Fruit fly (Drosophila melanogaster) whole organism, embryonic: ENCODE results near the gene Cp190.

ENCODE experiments used
- Abd-B ChIP-seq: fragments of 200-800 bp; sonication (Bioruptor generic); optimal IDR thresholded peaks from 2 replicates; lab custom pipeline; 2018; ENCODE audit warnings: missing biosample characterization, mild to moderate bottlenecking, missing genetic modification characterization, moderate library complexity
- Antp ChIP-seq: fragments of 200-800 bp; sonication (Bioruptor generic); optimal IDR thresholded peaks from 3 replicates; lab custom pipeline; 2016; ENCODE audit warnings: missing biosample characterization, missing genetic modification characterization
- Awh ChIP-seq: fragments of 200-800 bp; sonication (Bioruptor generic); IDR thresholded peaks from 2 replicates; pipeline ENCODE4, ENCODE4 v1.3.6; 2022; ENCODE audit warnings: missing biosample characterization, missing genetic modification characterization
- CG11085 ChIP-seq: fragments of 200-800 bp; sonication (Bioruptor generic); IDR thresholded peaks from 2 replicates; pipeline ENCODE4 v1.3.6; 2022; ENCODE audit warnings: missing biosample characterization, missing genetic modification characterization
- CG12769 ChIP-seq: fragments of 200-800 bp; sonication (Bioruptor generic); optimal IDR thresholded peaks from 2 replicates; lab custom pipeline; 2019; ENCODE audit warnings: missing biosample characterization, mild to moderate bottlenecking, missing genetic modification characterization, moderate library complexity
- CG13775 ChIP-seq: fragments of 200-800 bp; sonication (Bioruptor generic); optimal IDR thresholded peaks from 3 replicates; lab custom pipeline; 2017; ENCODE audit warnings: missing biosample characterization, mild to moderate bottlenecking, missing genetic modification characterization
- CG14965 ChIP-seq: fragments of 200-800 bp; sonication (Bioruptor generic); optimal IDR thresholded peaks from 2 replicates; lab custom pipeline; 2016; ENCODE audit warnings: missing biosample characterization, missing genetic modification characterization, borderline replicate concordance
- CG17912 ChIP-seq: fragments of 200-800 bp; sonication (Bioruptor generic); optimal IDR thresholded peaks from 2 replicates; lab custom pipeline; 2018; ENCODE audit warnings: missing biosample characterization, mild to moderate bottlenecking, missing genetic modification characterization
- CG2875 ChIP-seq: fragments of 200-800 bp; sonication (Bioruptor generic); optimal IDR thresholded peaks from 2 replicates; lab custom pipeline; 2017; ENCODE audit warnings: missing biosample characterization, mild to moderate bottlenecking, missing genetic modification characterization, missing genetic modification reagents
- CG31224 ChIP-seq: fragments of 200-800 bp; sonication (Bioruptor generic); IDR thresholded peaks from 2 replicates; pipeline ENCODE4 v1.3.6; 2022; ENCODE audit warnings: missing biosample characterization, missing genetic modification characterization
- CG34422 ChIP-seq: fragments of 200-800 bp; sonication (Bioruptor generic); IDR thresholded peaks from 3 replicates; pipeline ENCODE4 v1.3.6; 2022; ENCODE audit warnings: missing biosample characterization, missing genetic modification characterization
- CG6175 ChIP-seq: fragments of 200-800 bp; sonication (Bioruptor generic); IDR thresholded peaks from 3 replicates; pipeline ENCODE4 v1.3.6; 2022; ENCODE audit warnings: missing biosample characterization, missing genetic modification characterization
- CG6689 ChIP-seq: fragments of 200-800 bp; sonication (Bioruptor generic); IDR thresholded peaks from 2 replicates; pipeline ENCODE4 v1.3.6; 2022; ENCODE audit warnings: missing biosample characterization, missing genetic modification characterization
- CG6854 ChIP-seq: fragments of 200-800 bp; sonication (Bioruptor generic); optimal IDR thresholded peaks from 3 replicates; lab custom pipeline; 2017; ENCODE audit warnings: missing biosample characterization, mild to moderate bottlenecking, missing genetic modification characterization
- CG8478 ChIP-seq: fragments of >200 bp; optimal IDR thresholded peaks from 2 replicates; lab custom pipeline; 2018
- CG9609 ChIP-seq: fragments of 200-800 bp; sonication (Bioruptor generic); optimal IDR thresholded peaks from 3 replicates; lab custom pipeline; 2016; ENCODE audit warnings: missing biosample characterization, missing genetic modification characterization
- CG9727 ChIP-seq: fragments of 200-800 bp; sonication (Bioruptor generic); optimal IDR thresholded peaks from 3 replicates; lab custom pipeline; 2017; ENCODE audit warnings: missing biosample characterization, mild to moderate bottlenecking, missing genetic modification characterization
- CG9876 ChIP-seq: fragments of 200-800 bp; sonication (Bioruptor generic); optimal IDR thresholded peaks from 2 replicates; lab custom pipeline; 2016; ENCODE audit warnings: missing biosample characterization, missing genetic modification characterization
- CoRest ChIP-seq: fragments of 200-800 bp; sonication (Bioruptor generic); optimal IDR thresholded peaks from 3 replicates; lab custom pipeline; 2018; ENCODE audit warnings: missing biosample characterization, mild to moderate bottlenecking, missing genetic modification characterization, moderate library complexity
- CrebB ChIP-seq: fragments of 200-800 bp; sonication (Bioruptor generic); optimal IDR thresholded peaks from 3 replicates; lab custom pipeline; 2018; ENCODE audit warnings: missing biosample characterization, mild to moderate bottlenecking, missing genetic modification characterization
- Doc3 ChIP-seq: fragments of 200-800 bp; sonication (Bioruptor generic); IDR thresholded peaks from 3 replicates; pipeline ENCODE4 v1.3.6; 2022; ENCODE audit warnings: missing biosample characterization, missing genetic modification characterization; ENCODE audit not compliant: partially characterized antibody
- Dp ChIP-seq: fragments of 200-800 bp; sonication (Bioruptor generic); optimal IDR thresholded peaks from 2 replicates; lab custom pipeline; 2018; ENCODE audit warnings: missing biosample characterization, mild to moderate bottlenecking, missing genetic modification characterization, moderate library complexity
- E2f2 ChIP-seq: fragments of 200-800 bp; sonication (Bioruptor generic); IDR thresholded peaks from 2 replicates; pipeline ENCODE4 v1.3.6; 2022; ENCODE audit warnings: missing biosample characterization, missing genetic modification characterization
- Ets65A ChIP-seq: fragments of 200-800 bp; sonication (Bioruptor generic); peaks from one replicate; lab custom pipeline; 2016; ENCODE audit warnings: missing biosample characterization, missing genetic modification characterization
- Hsf ChIP-seq: fragments of 200-800 bp; sonication (Bioruptor generic); optimal IDR thresholded peaks from 3 replicates; lab custom pipeline; 2016; ENCODE audit warnings: missing biosample characterization, missing genetic modification characterization
- MESR4 ChIP-seq: fragments of 200-800 bp; sonication (Bioruptor generic); optimal IDR thresholded peaks from 2 replicates; lab custom pipeline; 2018; ENCODE audit warnings: missing biosample characterization, mild to moderate bottlenecking, missing genetic modification characterization, moderate library complexity
- Nf-YC ChIP-seq: fragments of 200-800 bp; optimal IDR thresholded peaks from 3 replicates; lab custom pipeline; 2019; ENCODE audit warnings: missing biosample characterization, mild to moderate bottlenecking, missing genetic modification characterization, moderate library complexity
- Tbp ChIP-seq: fragments of >200 bp; optimal IDR thresholded peaks from 2 replicates; lab custom pipeline; 2018; ENCODE audit warnings: missing biosample characterization, missing genetic modification characterization
- Vsx1 ChIP-seq: fragments of 200-800 bp; sonication (Bioruptor generic); optimal IDR thresholded peaks from 2 replicates; lab custom pipeline; 2017; ENCODE audit warnings: missing biosample characterization, mild to moderate bottlenecking, missing genetic modification characterization, missing genetic modification reagents
- abd-A ChIP-seq: fragments of 200-800 bp; sonication (Bioruptor generic); optimal IDR thresholded peaks from 3 replicates; lab custom pipeline; 2019; ENCODE audit warnings: missing biosample characterization, mild to moderate bottlenecking, missing genetic modification characterization, moderate library complexity
- ara ChIP-seq: fragments of 200-800 bp; sonication (Bioruptor generic); IDR thresholded peaks from 2 replicates; pipeline ENCODE4 v1.3.6; 2022; ENCODE audit warnings: missing biosample characterization, missing genetic modification characterization
- bowl ChIP-seq: fragments of 200-800 bp; sonication (Bioruptor generic); IDR thresholded peaks from 2 replicates; pipeline ENCODE4 v1.3.6; 2022; ENCODE audit warnings: missing biosample characterization, missing genetic modification characterization
- crp ChIP-seq, 2 experiments: fragments of 200-800 bp; sonication (Bioruptor generic); optimal IDR thresholded peaks; 2 replicates in 1 of 2; 3 replicates in 1 of 2; lab custom pipeline; 2017; ENCODE audit warnings: missing biosample characterization in 2 of 2, missing genetic modification characterization in 2 of 2, mild to moderate bottlenecking in 1 of 2, moderate library complexity in 1 of 2
- dimm ChIP-seq: fragments of 200-800 bp; sonication (Bioruptor generic); IDR thresholded peaks from 2 replicates; pipeline ENCODE4 v1.3.6; 2022; ENCODE audit warnings: missing biosample characterization, missing genetic modification characterization
- dmrt11E ChIP-seq: fragments of 200-800 bp; sonication (Bioruptor generic); optimal IDR thresholded peaks from 3 replicates; lab custom pipeline; 2018; ENCODE audit warnings: missing biosample characterization, mild to moderate bottlenecking, missing genetic modification characterization, moderate library complexity
- gsb-n ChIP-seq: fragments of 200-800 bp; sonication (Bioruptor generic); optimal IDR thresholded peaks from 3 replicates; lab custom pipeline; 2018; ENCODE audit warnings: missing biosample characterization, mild to moderate bottlenecking, missing genetic modification characterization
- hb ChIP-seq: fragments of 200-800 bp; sonication (Bioruptor generic); IDR thresholded peaks from 3 replicates; pipeline ENCODE4 v1.3.6; 2022; ENCODE audit warnings: missing biosample characterization, missing genetic modification characterization; ENCODE audit not compliant: partially characterized antibody
- kah ChIP-seq: fragments of 200-800 bp; sonication (Bioruptor generic); optimal IDR thresholded peaks from 2 replicates; lab custom pipeline; 2018; ENCODE audit warnings: missing biosample characterization, mild to moderate bottlenecking, missing genetic modification characterization
- kni ChIP-seq: fragments of 200-800 bp; sonication (Bioruptor generic); optimal IDR thresholded peaks from 3 replicates; lab custom pipeline; 2017; ENCODE audit warnings: mild to moderate bottlenecking, missing biosample characterization, missing genetic modification reagents, missing genetic modification characterization
- lbe ChIP-seq: fragments of 200-800 bp; sonication (Bioruptor generic); optimal IDR thresholded peaks from 2 replicates; lab custom pipeline; 2016; ENCODE audit warnings: missing biosample characterization, mild to moderate bottlenecking, missing genetic modification characterization
- luna ChIP-seq: fragments of 200-800 bp; sonication (Bioruptor generic); optimal IDR thresholded peaks from 2 replicates; lab custom pipeline; 2016; ENCODE audit warnings: missing biosample characterization, missing genetic modification characterization
- pnt ChIP-seq: fragments of 200-800 bp; sonication (Bioruptor generic); optimal IDR thresholded peaks from 3 replicates; lab custom pipeline; 2016; ENCODE audit warnings: missing biosample characterization, missing genetic modification characterization
- repo ChIP-seq: fragments of 200-800 bp; sonication (Bioruptor generic); optimal IDR thresholded peaks from 2 replicates; lab custom pipeline; 2016; ENCODE audit warnings: missing biosample characterization, missing genetic modification characterization
- sd ChIP-seq: fragments of 200-800 bp; sonication (Bioruptor generic); optimal IDR thresholded peaks from 3 replicates; lab custom pipeline; 2018; ENCODE audit warnings: missing biosample characterization, mild to moderate bottlenecking, missing genetic modification characterization, moderate library complexity
- sens-2 ChIP-seq: fragments of 200-800 bp; sonication (Bioruptor generic); IDR thresholded peaks from 2 replicates; pipeline ENCODE4 v1.3.6; 2022; ENCODE audit warnings: missing biosample characterization, missing genetic modification characterization
- tap ChIP-seq: fragments of 200-800 bp; optimal IDR thresholded peaks from 3 replicates; lab custom pipeline; 2019; ENCODE audit warnings: missing biosample characterization, mild to moderate bottlenecking, missing genetic modification characterization, moderate library complexity
- tin ChIP-seq: fragments of 200-800 bp; sonication (Bioruptor generic); optimal IDR thresholded peaks from 3 replicates; lab custom pipeline; 2016; ENCODE audit warnings: missing biosample characterization, missing genetic modification characterization
- z ChIP-seq: fragments of 200-800 bp; sonication (Bioruptor generic); IDR thresholded peaks from 3 replicates; pipeline ENCODE4 v1.3.6; 2022; ENCODE audit warnings: missing biosample characterization, missing genetic modification characterization
- zfh2 ChIP-seq: fragments of 200-800 bp; sonication (Bioruptor generic); optimal IDR thresholded peaks from 2 replicates; lab custom pipeline; 2016; ENCODE audit warnings: missing biosample characterization, missing genetic modification characterization

The Cp190 gene

dm6 chr3R:15242186-15243045 is 32.6 kb downstream of the Cp190 start, which contains the start of the genes tefu and Hsc70-4 (continued):
- TF ChIP-seq zfh2 (GFP tag; lab: Kevin White, UChicago), result peak; percentile 81
- no peak for TF ChIP-seq CG2875 (GFP tag; lab: Kevin White, UChicago)
- peak; percentile 85 for TF ChIP-seq pnt (GFP tag; lab: Kevin White, UChicago)
- no peak for TF ChIP-seq Doc3 (GFP tag; lab: Robert Waterston, UW)
- TF ChIP-seq Ets65A (GFP tag; lab: Kevin White, UChicago), result peak; percentile 98
- no peak for TF ChIP-seq lbe (GFP tag; lab: Kevin White, UChicago)
- peak; percentile 74 for TF ChIP-seq CG9727 (GFP tag; lab: Kevin White, UChicago)
- TF ChIP-seq CG12769 (tag; lab: Kevin White, UChicago), result no peak
- TF ChIP-seq CrebB (tag; lab: Kevin White, UChicago), result peak; percentile 23
- no peak for TF ChIP-seq bowl
- TF ChIP-seq tin (GFP tag; lab: Kevin White, UChicago), result peak; percentile 78
- TF ChIP-seq Abd-B (GFP tag; lab: Kevin White, UChicago), result peak; percentile 92
- peak; percentile 81 for TF ChIP-seq CG13775 (GFP tag; lab: Kevin White, UChicago)
- peak; percentile 32; the same call in 1 of the 2 replicates for TF ChIP-seq dimm (GFP tag; lab: Robert Waterston, UW)
- TF ChIP-seq crp (GFP tag; optimal IDR thresholded peaks at IDR 0.05; lab: Kevin White, UChicago), result peak in 1 of 2 experiments; percentile 48
- TF ChIP-seq Antp (GFP tag; lab: Kevin White, UChicago), result peak; percentile 69
- peak; percentile 47 for TF ChIP-seq luna (GFP tag; lab: Kevin White, UChicago)
- peak; percentile 64 for TF ChIP-seq CG9876 (GFP tag; lab: Kevin White, UChicago)
- peak; percentile 80 for TF ChIP-seq Tbp (GFP tag; lab: Kevin White, UChicago)
- peak; percentile 73 for TF ChIP-seq dmrt11E (tag; lab: Kevin White, UChicago)
- 0 out of 2 replicates have a peak, but pooled peaks have one; percentile 8 for TF ChIP-seq Awh (GFP tag; lab: Robert Waterston, UW)
- no peak for TF ChIP-seq abd-A (tag; lab: Kevin White, UChicago)
- TF ChIP-seq CG8478, result no peak
- TF ChIP-seq CG6854 (GFP tag; lab: Kevin White, UChicago), result no peak
- peak; percentile 54 for TF ChIP-seq kni (GFP tag; lab: Kevin White, UChicago)
- TF ChIP-seq CG17912 (GFP tag; lab: Kevin White, UChicago), result peak; percentile 98
- TF ChIP-seq CG9609 (GFP tag; lab: Kevin White, UChicago), result peak; percentile 73
- peak; percentile 55 for TF ChIP-seq gsb-n (tag; lab: Kevin White, UChicago)
- TF ChIP-seq sens-2 (GFP tag; lab: Robert Waterston, UW), result no peak
- no peak for TF ChIP-seq repo (GFP tag; lab: Kevin White, UChicago)
- peak; percentile 30 for TF ChIP-seq Nf-YC (tag; lab: Kevin White, UChicago)
- peak; percentile 71 for TF ChIP-seq E2f2 (GFP tag; lab: Robert Waterston, UW)
- peak; percentile 66; the same call in 2 of the 3 replicates for TF ChIP-seq CG6175 (GFP tag; lab: Robert Waterston, UW)
- TF ChIP-seq CG6689 (GFP tag; lab: Robert Waterston, UW), result peak; percentile 82
- TF ChIP-seq Vsx1 (GFP tag; lab: Kevin White, UChicago), result no peak
- TF ChIP-seq Hsf (GFP tag; lab: Kevin White, UChicago), result peak; percentile 78
- TF ChIP-seq MESR4 (GFP tag; lab: Kevin White, UChicago), result peak; percentile 61
- TF ChIP-seq CG31224 (GFP tag; lab: Robert Waterston, UW), result peak; percentile 53; the same call in 1 of the 2 replicates
- no peak for TF ChIP-seq CG14965 (GFP tag; lab: Kevin White, UChicago)
- peak; percentile 69 for TF ChIP-seq Dp (GFP tag; lab: Kevin White, UChicago)
- peak; percentile 45 for TF ChIP-seq kah (GFP tag; lab: Kevin White, UChicago)
- TF ChIP-seq z (GFP tag; lab: Robert Waterston, UW), result no peak; the same call in 2 of the 3 replicates
- TF ChIP-seq CoRest (tag; lab: Kevin White, UChicago), result peak; percentile 91
- TF ChIP-seq CG11085, result peak; percentile 78
- TF ChIP-seq ara (GFP tag; lab: Robert Waterston, UW), result peak; percentile 70
- no peak for TF ChIP-seq hb (GFP tag; lab: Robert Waterston, UW)
- TF ChIP-seq sd, result no peak
- TF ChIP-seq tap (tag; lab: Kevin White, UChicago), result no peak
- peak; percentile 80 for TF ChIP-seq CG34422 (GFP tag; lab: Robert Waterston, UW)
